Worm (Caenorhabditis elegans) whole organism, mixed stage, embryonic: ENCODE data around the gene Y108G3AL.2.

Experiments used
- M03D4.4 ChIP-seq: sonication (generic microtip); optimal IDR thresholded peaks from 2 replicates; lab custom pipeline; 2017; ENCODE audit warnings: mild to moderate bottlenecking, missing genetic modification characterization, missing compliant biosample characterization
- bed-3 ChIP-seq: fragments of 200-800 bp; sonication (Bioruptor generic); optimal IDR thresholded peaks from 3 replicates; lab custom pipeline; 2018; ENCODE audit warnings: mild to moderate bottlenecking, missing genetic modification characterization, moderate library complexity, missing compliant biosample characterization
- blmp-1 ChIP-seq: fragments of 150-350 bp; optimal IDR thresholded peaks from 2 replicates; lab custom pipeline; 2014; ENCODE audit warnings: missing biosample characterization, missing genetic modification characterization
- ceh-39 ChIP-seq: fragments of 150-350 bp; optimal IDR thresholded peaks from 2 replicates; lab custom pipeline; 2014; ENCODE audit warnings: missing biosample characterization, missing genetic modification characterization
- ceh-43 ChIP-seq: fragments of 200-800 bp; sonication (Bioruptor generic); optimal IDR thresholded peaks from 2 replicates; lab custom pipeline; 2018; ENCODE audit warnings: mild to moderate bottlenecking, missing genetic modification characterization, moderate library complexity, missing compliant biosample characterization
- ceh-83 ChIP-seq: fragments of 200-800 bp; sonication (Bioruptor generic); optimal IDR thresholded peaks from 2 replicates; lab custom pipeline; 2018; ENCODE audit warnings: mild to moderate bottlenecking, missing genetic modification characterization, missing compliant biosample characterization
- ces-1 ChIP-seq: fragments of 150-350 bp; optimal IDR thresholded peaks from 2 replicates; lab custom pipeline; 2014; ENCODE audit warnings: missing biosample characterization, missing genetic modification reagents, missing genetic modification characterization
- cnd-1 ChIP-seq: fragments of 200-800 bp; sonication (Bioruptor generic); optimal IDR thresholded peaks from 2 replicates; lab custom pipeline; 2018; ENCODE audit warnings: mild to moderate bottlenecking, missing genetic modification characterization, missing compliant biosample characterization
- drap-1 ChIP-seq: fragments of 200-800 bp; sonication (Bioruptor generic); optimal IDR thresholded peaks from 3 replicates; lab custom pipeline; 2018; ENCODE audit warnings: mild to moderate bottlenecking, missing genetic modification characterization, missing compliant biosample characterization
- elt-1 ChIP-seq: sonication (generic microtip); optimal IDR thresholded peaks from 2 replicates; lab custom pipeline; 2017; ENCODE audit warnings: missing genetic modification characterization, mild to moderate bottlenecking, missing compliant biosample characterization, antibody characterized with exemption, moderate library complexity, borderline replicate concordance; ENCODE audit not compliant: insufficient read depth
- elt-3 ChIP-seq: fragments of 150-350 bp; optimal IDR thresholded peaks from 2 replicates; lab custom pipeline; 2014; ENCODE audit warnings: missing biosample characterization, missing genetic modification characterization
- flh-1 ChIP-seq: fragments of 200-800 bp; sonication (Bioruptor generic); optimal IDR thresholded peaks from 2 replicates; lab custom pipeline; 2018; ENCODE audit warnings: mild to moderate bottlenecking, missing genetic modification characterization, moderate library complexity, missing compliant biosample characterization
- ham-2 ChIP-seq: fragments of 200-800 bp; sonication (Bioruptor generic); optimal IDR thresholded peaks from 2 replicates; lab custom pipeline; 2018; ENCODE audit warnings: mild to moderate bottlenecking, missing genetic modification characterization, missing compliant biosample characterization
- hlh-1 ChIP-seq: fragments of 150-350 bp; optimal IDR thresholded peaks from 2 replicates; lab custom pipeline; 2014; ENCODE audit warnings: missing biosample characterization, missing genetic modification reagents, missing genetic modification characterization
- lin-13 ChIP-seq: fragments of 150-350 bp; optimal IDR thresholded peaks from 2 replicates; lab custom pipeline; 2014; ENCODE audit warnings: missing biosample characterization, missing genetic modification characterization
- lin-32 ChIP-seq: fragments of 200-800 bp; sonication (Bioruptor generic); optimal IDR thresholded peaks from 2 replicates; lab custom pipeline; 2018; ENCODE audit warnings: mild to moderate bottlenecking, missing genetic modification characterization, missing compliant biosample characterization
- lsy-2 ChIP-seq: fragments of 150-350 bp; optimal IDR thresholded peaks from 2 replicates; lab custom pipeline; 2014; ENCODE audit warnings: missing biosample characterization, missing genetic modification characterization
- mab-5 ChIP-seq: fragments of 150-350 bp; optimal IDR thresholded peaks from 2 replicates; lab custom pipeline; 2014; ENCODE audit warnings: missing biosample characterization, missing genetic modification characterization
- mep-1 ChIP-seq: fragments of 150-350 bp; optimal IDR thresholded peaks from 2 replicates; lab custom pipeline; 2017; ENCODE audit warnings: missing biosample characterization, missing genetic modification reagents, missing genetic modification characterization, inconsistent platforms
- mls-2 ChIP-seq: sonication (generic microtip); optimal IDR thresholded peaks from 2 replicates; lab custom pipeline; 2016; ENCODE audit warnings: mild to moderate bottlenecking, missing genetic modification characterization, moderate library complexity, missing compliant biosample characterization
- nhr-12 ChIP-seq: fragments of 150-350 bp; optimal IDR thresholded peaks from 2 replicates; lab custom pipeline; 2014; ENCODE audit warnings: missing biosample characterization, missing genetic modification characterization
- nhr-2 ChIP-seq: fragments of 150-350 bp; optimal IDR thresholded peaks from 2 replicates; lab custom pipeline; 2014; ENCODE audit warnings: missing biosample characterization, missing genetic modification characterization
- nhr-237 ChIP-seq: fragments of 150-350 bp; optimal IDR thresholded peaks from 2 replicates; lab custom pipeline; 2014; ENCODE audit warnings: missing biosample characterization, missing genetic modification characterization
- nhr-28 ChIP-seq: fragments of 150-350 bp; optimal IDR thresholded peaks from 2 replicates; lab custom pipeline; 2014; ENCODE audit warnings: missing biosample characterization, missing genetic modification characterization
- nhr-76 ChIP-seq: sonication (generic microtip); optimal IDR thresholded peaks from 2 replicates; lab custom pipeline; 2017; ENCODE audit warnings: missing biosample characterization, missing genetic modification characterization
- pha-4 ChIP-seq: fragments of 150-350 bp; optimal IDR thresholded peaks from 2 replicates; lab custom pipeline; 2018; ENCODE audit warnings: missing biosample characterization, missing genetic modification reagents, missing genetic modification characterization
- sem-2 ChIP-seq: fragments of 200-800 bp; sonication (Bioruptor generic); optimal IDR thresholded peaks from 2 replicates; lab custom pipeline; 2018; ENCODE audit warnings: mild to moderate bottlenecking, missing genetic modification characterization, missing compliant biosample characterization
- snpc-4 ChIP-seq: fragments of 150-350 bp; optimal IDR thresholded peaks from 2 replicates; lab custom pipeline; 2014; ENCODE audit warnings: missing biosample characterization, missing genetic modification characterization
- sptf-1 ChIP-seq: sonication (generic microtip); optimal IDR thresholded peaks from 2 replicates; lab custom pipeline; 2017; ENCODE audit warnings: mild to moderate bottlenecking, missing genetic modification characterization, moderate library complexity, missing compliant biosample characterization
- tbx-8 ChIP-seq: fragments of 200-800 bp; sonication (Bioruptor generic); optimal IDR thresholded peaks from 2 replicates; lab custom pipeline; 2018; ENCODE audit warnings: mild to moderate bottlenecking, missing genetic modification characterization, moderate library complexity, missing compliant biosample characterization
- unc-120 ChIP-seq: sonication (generic microtip); optimal IDR thresholded peaks from 2 replicates; lab custom pipeline; 2017; ENCODE audit warnings: missing genetic modification characterization, missing compliant biosample characterization; ENCODE audit not compliant: poor library complexity, severe bottlenecking
- unc-39 ChIP-seq: fragments of 150-350 bp; optimal IDR thresholded peaks from 2 replicates; lab custom pipeline; 2014; ENCODE audit warnings: missing biosample characterization, missing genetic modification characterization
- unc-62 ChIP-seq: fragments of 150-350 bp; optimal IDR thresholded peaks from 2 replicates; lab custom pipeline; 2014; ENCODE audit warnings: missing biosample characterization, missing genetic modification reagents, missing genetic modification characterization
- zip-8 ChIP-seq: fragments of 150-350 bp; optimal IDR thresholded peaks from 2 replicates; lab custom pipeline; 2014; ENCODE audit warnings: missing biosample characterization, missing genetic modification characterization
- ztf-11 ChIP-seq: fragments of 150-350 bp; optimal IDR thresholded peaks from 2 replicates; lab custom pipeline; 2014; ENCODE audit warnings: missing biosample characterization, missing genetic modification characterization

Gene Y108G3AL.2

ce11 chrV:144794-145193 lies 22.0 kb upstream of the Y108G3AL.2 start, which contains the start of gene srh-82:
Gene srh-82 (plus strand): TSS chrV:145094.
- TF ChIP-seq pha-4 (tag; lab: Kevin White, UChicago) (no peak), bed-3 (no peak), lin-13 (no peak), snpc-4 (no peak), sptf-1 (tag; lab: Kevin White, UChicago) (no peak), ztf-11 (tag; lab: Kevin White, UChicago) (no peak), ceh-43 (no peak), nhr-28 (tag; lab: Kevin White, UChicago) (no peak), blmp-1 (tag; lab: Kevin White, UChicago) (no peak), ceh-39 (no peak), M03D4.4 (tag; lab: Kevin White, UChicago) (no peak), sem-2 (GFP tag; lab: Kevin White, UChicago) (no peak), zip-8 (tag; lab: Kevin White, UChicago) (no peak), ham-2 (GFP tag; lab: Kevin White, UChicago) (no peak), mab-5 (no peak), nhr-237 (tag; lab: Kevin White, UChicago) (no peak)

- TF ChIP-seq sptf-1 (tag; lab: Kevin White, UChicago) = no peak
- no peak for TF ChIP-seq cnd-1 (tag; lab: Kevin White, UChicago)
- no peak for TF ChIP-seq unc-62 (GFP tag; lab: Kevin White, UChicago)
- TF ChIP-seq bed-3 = no peak
- TF ChIP-seq ham-2 (GFP tag; lab: Kevin White, UChicago) = no peak
- TF ChIP-seq mep-1 (tag; lab: Kevin White, UChicago) = no peak
- TF ChIP-seq tbx-8 (GFP tag; lab: Kevin White, UChicago) = no peak
- no peak for TF ChIP-seq ceh-83 (GFP tag; lab: Kevin White, UChicago)
- no peak for TF ChIP-seq flh-1
- TF ChIP-seq nhr-76 (tag; lab: Kevin White, UChicago) = no peak
- no peak for TF ChIP-seq M03D4.4 (tag; lab: Kevin White, UChicago)
- no peak for TF ChIP-seq mls-2 (tag; lab: Kevin White, UChicago)
- no peak for TF ChIP-seq nhr-2 (tag; lab: Kevin White, UChicago)
- no peak for TF ChIP-seq hlh-1 (tag; lab: Kevin White, UChicago)
- no peak for TF ChIP-seq snpc-4
- TF ChIP-seq sem-2 (GFP tag; lab: Kevin White, UChicago) = no peak
- TF ChIP-seq unc-39 = no peak
- no peak for TF ChIP-seq nhr-12
- no peak for TF ChIP-seq elt-3 (tag; lab: Kevin White, UChicago)
These were observed 21.1 kb upstream of the Y108G3AL.2 start for ce11 chrV:145694-146093.

- no peak for TF ChIP-seq sem-2 (GFP tag; lab: Kevin White, UChicago)
- no peak for TF ChIP-seq ceh-39
- TF ChIP-seq flh-1 = no peak
- no peak for TF ChIP-seq ces-1
- no peak for TF ChIP-seq ztf-11 (tag; lab: Kevin White, UChicago)
- no peak for TF ChIP-seq unc-120
- TF ChIP-seq nhr-12 = no peak
- no peak for TF ChIP-seq pha-4 (tag; lab: Kevin White, UChicago)
- TF ChIP-seq lin-32 (GFP tag; lab: Kevin White, UChicago) = no peak
- no peak for TF ChIP-seq blmp-1 (tag; lab: Kevin White, UChicago)
- no peak for TF ChIP-seq nhr-76 (tag; lab: Kevin White, UChicago)
- no peak for TF ChIP-seq hlh-1 (tag; lab: Kevin White, UChicago)
- TF ChIP-seq sptf-1 (tag; lab: Kevin White, UChicago) = no peak
- no peak for TF ChIP-seq lsy-2
- TF ChIP-seq mep-1 (tag; lab: Kevin White, UChicago) = no peak
These were observed 16.7 kb upstream of the Y108G3AL.2 start for ce11 chrV:150059-150458.

ce11 chrV:151310-151709 lies 15.5 kb upstream of the Y108G3AL.2 start, which contains the start of gene W03F9.4:
Gene W03F9.4 (minus strand): TSS chrV:151388.
- TF ChIP-seq sem-2 (GFP tag; lab: Kevin White, UChicago) = no peak
- TF ChIP-seq drap-1 (GFP tag; lab: Kevin White, UChicago) = no peak
- TF ChIP-seq nhr-12 = no peak
- no peak for TF ChIP-seq nhr-28 (tag; lab: Kevin White, UChicago)
- no peak for TF ChIP-seq lin-13
- TF ChIP-seq unc-120 = no peak
- no peak for TF ChIP-seq flh-1
- no peak for TF ChIP-seq cnd-1 (tag; lab: Kevin White, UChicago)
- TF ChIP-seq tbx-8 (GFP tag; lab: Kevin White, UChicago) = no peak
- TF ChIP-seq unc-62 (GFP tag; lab: Kevin White, UChicago) = no peak
- no peak for TF ChIP-seq ceh-43
- no peak for TF ChIP-seq ham-2 (GFP tag; lab: Kevin White, UChicago)
- TF ChIP-seq elt-1 (tag; lab: Kevin White, UChicago) = no peak
- TF ChIP-seq lin-32 (GFP tag; lab: Kevin White, UChicago) = no peak
- TF ChIP-seq mls-2 (tag; lab: Kevin White, UChicago) = no peak
- no peak for TF ChIP-seq pha-4 (tag; lab: Kevin White, UChicago)
